Worm (Caenorhabditis elegans): ENCODE data around the gene F52E1.9.

Gene F52E1.9

ce11 chrV:8348959-8349389 is 53.5 kb downstream of the F52E1.9 start (continued):
- TF ChIP-seq dpl-1 (GFP tag; optimal IDR thresholded peaks at IDR 0.05) (peak; percentile 44), nhr-41 (GFP tag; IDR thresholded peaks at IDR 0.05) (0 out of 2 replicates have a peak, but pooled peaks have one; percentile 47), ceh-20 (GFP tag; IDR thresholded peaks at IDR 0.05) (0 out of 2 replicates have a peak, but pooled peaks have one; percentile 42), egl-27 (tag; optimal IDR thresholded peaks at IDR 0.05) (no peak), R02D3.7 (tag; optimal IDR thresholded peaks at IDR 0.05) (no peak), hlh-30 (tag; optimal IDR thresholded peaks at IDR 0.05; ENCODE audit: insufficient read depth) (peak; percentile 74), F49E8.2 (tag; optimal IDR thresholded peaks at IDR 0.05; ENCODE audit: borderline replicate concordance) (peak; percentile 96), hmg-1.1 (GFP tag; IDR thresholded peaks at IDR 0.05) (peak; percentile 87), nhr-28 (tag; optimal IDR thresholded peaks at IDR 0.05) (peak; percentile 74), tra-1 (GFP tag; IDR thresholded peaks at IDR 0.05) (peak; percentile 49; the same call in 1 of the 2 replicates), nhr-77 (tag; optimal IDR thresholded peaks at IDR 0.05) (no peak), ama-1 (optimal IDR thresholded peaks at IDR 0.05) (peak; percentile 98), madf-5 (GFP tag; IDR thresholded peaks at IDR 0.05) (no peak), unc-130 (GFP tag; optimal IDR thresholded peaks at IDR 0.05) (peak; percentile 80), Y48G9A.11 (GFP tag; IDR thresholded peaks at IDR 0.05) (peak; percentile 71), F37D6.2 (tag; optimal IDR thresholded peaks at IDR 0.05) (peak; percentile 6), ZK546.5 (tag; optimal IDR thresholded peaks at IDR 0.05) (no peak), ztf-11 (tag; optimal IDR thresholded peaks at IDR 0.05) (no peak), dmd-6 (GFP tag; IDR thresholded peaks at IDR 0.05) (peak; percentile 69; the same call in 1 of the 2 replicates), ceh-28 (tag; optimal IDR thresholded peaks at IDR 0.05) (no peak), zfp-2 (tag; optimal IDR thresholded peaks at IDR 0.05) (no peak), Y105C5A.15 (GFP tag; IDR thresholded peaks at IDR 0.05) (no peak), nhr-42 (GFP tag; IDR thresholded peaks at IDR 0.05) (0 out of 2 replicates have a peak, but pooled peaks have one; percentile 71), F10B5.3 (tag; optimal IDR thresholded peaks at IDR 0.05) (peak; percentile 89), lsy-2 (tag; optimal IDR thresholded peaks at IDR 0.05) (peak; percentile 57 to 75), dve-1 (tag; optimal IDR thresholded peaks at IDR 0.05; ENCODE audit: insufficient read depth) (peak; percentile 96), daf-19 (GFP tag; conservative IDR thresholded peaks at IDR 0.05) (0 out of 2 replicates have a peak, but pooled peaks have one; percentile 7), vab-7 (GFP tag; IDR thresholded peaks at IDR 0.05) (no peak; the same call in 1 of the 2 replicates), cey-2 (tag; optimal IDR thresholded peaks at IDR 0.05; ENCODE audit: borderline replicate concordance, insufficient read depth) (no peak), gei-8 (GFP tag; optimal IDR thresholded peaks at IDR 0.05) (peak; percentile 54), ceh-82 (tag; optimal IDR thresholded peaks at IDR 0.05) (no peak), dmd-9 (GFP tag; IDR thresholded peaks at IDR 0.05) (0 out of 2 replicates have a peak, but pooled peaks have one; percentile 15), F44E2.7 (GFP tag; IDR thresholded peaks at IDR 0.05) (no peak), arid-1 (GFP tag; conservative IDR thresholded peaks at IDR 0.05) (peak; percentile 70), pqm-1 (tag; optimal IDR thresholded peaks at IDR 0.05) (peak; percentile 66), pha-4 (GFP tag; IDR thresholded peaks at IDR 0.05) (peak; percentile 76; the same call in 1 of the 2 replicates), pha-4 (tag; optimal IDR thresholded peaks at IDR 0.05) (no peak), hif-1 (tag; optimal IDR thresholded peaks at IDR 0.05) (peak; percentile 21 to 25), nhr-6 (tag; optimal IDR thresholded peaks at IDR 0.05) (peak; percentile 21), ZK337.2 (GFP tag; IDR thresholded peaks at IDR 0.05) (0 out of 2 replicates have a peak, but pooled peaks have one; percentile 35), zag-1 (tag; optimal IDR thresholded peaks at IDR 0.05) (no peak), rbr-2 (tag; optimal IDR thresholded peaks at IDR 0.05) (peak; percentile 80), lir-3 (tag; optimal IDR thresholded peaks at IDR 0.05) (peak; percentile 19), zfp-3 (GFP tag; conservative IDR thresholded peaks at IDR 0.05) (no peak), zip-2 (tag; optimal IDR thresholded peaks at IDR 0.05) (peak; percentile 59), egl-43 (GFP tag; IDR thresholded peaks at IDR 0.05) (no peak; the same call in 1 of the 2 replicates), aly-2 (tag; optimal IDR thresholded peaks at IDR 0.05) (no peak), fos-1 (tag; optimal IDR thresholded peaks at IDR 0.05) (no peak), nhr-102 (tag; optimal IDR thresholded peaks at IDR 0.05) (peak; percentile 91), lin-15B (tag; optimal IDR thresholded peaks at IDR 0.05) (no peak), mxl-3 (GFP tag; optimal IDR thresholded peaks at IDR 0.05) (peak; percentile 79)
